Fruit fly (Drosophila melanogaster): Measurements from ENCODE around the gene CG42832.

- no peak for TF ChIP-seq h (optimal IDR thresholded peaks at IDR 0.05)
- TF ChIP-seq insv (optimal IDR thresholded peaks at IDR 0.05): no peak
- TF ChIP-seq psq (optimal IDR thresholded peaks at IDR 0.05): no peak
- TF ChIP-seq Myc (optimal IDR thresholded peaks at IDR 0.05): no peak
- TF ChIP-seq Sin3A (optimal IDR thresholded peaks at IDR 0.05): no peak
- TF ChIP-seq ttk (optimal IDR thresholded peaks at IDR 0.05): no peak
Measured at dm6 chr3L:11648410-11648809, 38.5 kb downstream of the CG42832 start, which contains the start of the genes RIOK1 and Polr3H.
